Fruit fly (Drosophila melanogaster) Kc167 (cell line): ENCODE measurements around the gene NFAT.

Source experiments
- Myc ChIP-seq: fragments of >200 bp; optimal IDR thresholded peaks from 2 replicates; lab custom pipeline; 2017; ENCODE audit warnings: missing external identifiers
- insv ChIP-seq: fragments of >200 bp; optimal IDR thresholded peaks from 3 replicates; lab custom pipeline; 2018; ENCODE audit warnings: missing external identifiers
- psq ChIP-seq: fragments of >200 bp; optimal IDR thresholded peaks from 2 replicates; lab custom pipeline; 2017; ENCODE audit warnings: missing external identifiers
- ttk ChIP-seq: sonication (Bioruptor generic); optimal IDR thresholded peaks from 2 replicates; lab custom pipeline; 2017; ENCODE audit warnings: missing external identifiers

DNA sequence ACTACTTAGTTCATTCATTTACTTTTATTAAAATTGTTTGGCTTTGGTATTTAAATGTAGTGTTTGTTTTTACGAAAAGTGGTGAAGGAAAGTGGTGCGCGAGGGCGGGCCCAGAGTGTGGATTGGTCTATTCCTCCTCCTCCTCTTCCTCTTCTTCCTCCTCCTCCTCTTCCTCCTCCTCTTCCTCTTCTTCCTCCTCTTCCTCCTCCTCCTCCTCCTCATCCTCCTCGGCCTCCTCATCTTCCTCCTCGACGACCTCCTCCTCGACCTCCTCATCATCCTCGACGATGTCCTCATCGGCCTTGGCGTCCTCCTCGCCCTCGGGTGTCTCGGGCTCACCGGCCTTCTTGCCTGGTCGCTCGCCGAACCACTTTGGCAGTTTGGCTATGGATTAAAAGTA lies 30.9 kb upstream of the NFAT start:
- no peak for TF ChIP-seq psq (lab: Kevin White, UChicago)
- TF ChIP-seq ttk = no peak
- no peak for TF ChIP-seq insv (lab: Kevin White, UChicago)
- TF ChIP-seq Myc (lab: Kevin White, UChicago) = no peak
